Fruit fly (Drosophila melanogaster) whole organism, embryonic: ENCODE results near the gene CG32625.

Source experiments
- Abd-B ChIP-seq: fragments of 200-800 bp; sonication (Bioruptor generic); optimal IDR thresholded peaks from 2 replicates; lab custom pipeline; 2018; ENCODE audit warnings: missing biosample characterization, mild to moderate bottlenecking, missing genetic modification characterization, moderate library complexity
- B-H2 ChIP-seq: fragments of 200-800 bp; sonication (Bioruptor generic); optimal IDR thresholded peaks from 2 replicates; lab custom pipeline; 2018; ENCODE audit warnings: missing biosample characterization, mild to moderate bottlenecking, missing genetic modification characterization
- CG10209 ChIP-seq: fragments of 200-800 bp; sonication (Bioruptor generic); optimal IDR thresholded peaks from 3 replicates; lab custom pipeline; 2017; ENCODE audit warnings: missing biosample characterization, mild to moderate bottlenecking, missing genetic modification characterization, missing genetic modification reagents
- CG10366 ChIP-seq: fragments of 200-800 bp; sonication (Bioruptor generic); IDR thresholded peaks from 2 replicates; pipeline ENCODE4 v1.3.6; 2022; ENCODE audit warnings: missing biosample characterization, missing genetic modification characterization
- CG10959 ChIP-seq: fragments of 200-800 bp; sonication (Bioruptor generic); IDR thresholded peaks from 2 replicates; pipeline ENCODE4 v1.3.6; 2022; ENCODE audit warnings: missing biosample characterization, missing genetic modification characterization
- CG11085 ChIP-seq: fragments of 200-800 bp; sonication (Bioruptor generic); IDR thresholded peaks from 2 replicates; pipeline ENCODE4 v1.3.6; 2022; ENCODE audit warnings: missing biosample characterization, missing genetic modification characterization
- CG12942 ChIP-seq: fragments of 200-800 bp; sonication (Bioruptor generic); optimal IDR thresholded peaks from 3 replicates; lab custom pipeline; 2016; ENCODE audit warnings: missing biosample characterization, missing genetic modification characterization
- CG13894 ChIP-seq: fragments of 200-800 bp; sonication (Bioruptor generic); optimal IDR thresholded peaks from 3 replicates; lab custom pipeline; 2018; ENCODE audit warnings: missing biosample characterization, mild to moderate bottlenecking, missing genetic modification characterization, moderate library complexity
- CG17328 ChIP-seq: fragments of 200-800 bp; sonication (Bioruptor generic); IDR thresholded peaks from 2 replicates; pipeline ENCODE4 v1.3.6; 2022; ENCODE audit warnings: missing biosample characterization, missing genetic modification characterization
- CG31388 ChIP-seq: fragments of 200-800 bp; sonication (Bioruptor generic); optimal IDR thresholded peaks from 2 replicates; lab custom pipeline; 2016; ENCODE audit warnings: missing biosample characterization, missing genetic modification characterization
- CG3163 ChIP-seq: fragments of 200-800 bp; sonication (Bioruptor generic); optimal IDR thresholded peaks from 3 replicates; lab custom pipeline; 2016; ENCODE audit warnings: missing biosample characterization, missing genetic modification characterization
- CG3995 ChIP-seq: fragments of 200-800 bp; sonication (Bioruptor generic); optimal IDR thresholded peaks from 3 replicates; lab custom pipeline; 2016; ENCODE audit warnings: missing biosample characterization, missing genetic modification characterization
- CG43689 ChIP-seq: fragments of 200-800 bp; sonication (Bioruptor generic); IDR thresholded peaks from 2 replicates; pipeline ENCODE4 v1.3.6; 2022; ENCODE audit warnings: missing biosample characterization, missing genetic modification characterization
- CG6683 ChIP-seq: fragments of 200-800 bp; sonication (Bioruptor generic); optimal IDR thresholded peaks from 2 replicates; lab custom pipeline; 2017; ENCODE audit warnings: missing biosample characterization, mild to moderate bottlenecking, missing genetic modification characterization, missing genetic modification reagents
- CG8924 ChIP-seq: fragments of 200-800 bp; optimal IDR thresholded peaks from 3 replicates; lab custom pipeline; 2019; ENCODE audit warnings: missing biosample characterization, mild to moderate bottlenecking, missing genetic modification characterization, moderate library complexity
- Dad ChIP-seq: fragments of 200-800 bp; sonication (Bioruptor generic); optimal IDR thresholded peaks from 3 replicates; lab custom pipeline; 2016; ENCODE audit warnings: missing biosample characterization, missing genetic modification characterization
- Dref ChIP-seq: fragments of 200-800 bp; sonication (Bioruptor generic); IDR thresholded peaks from 2 replicates; pipeline ENCODE4 v1.3.6; 2022; ENCODE audit warnings: missing biosample characterization, missing genetic modification characterization
- H15 ChIP-seq: fragments of 200-800 bp; sonication (Bioruptor generic); IDR thresholded peaks from 3 replicates; pipeline ENCODE4 v1.3.6; 2022; ENCODE audit warnings: missing biosample characterization, missing genetic modification characterization
- H2.0 ChIP-seq: fragments of 200-800 bp; sonication (Bioruptor generic); IDR thresholded peaks from 2 replicates; pipeline ENCODE4 v1.3.6; 2022; ENCODE audit warnings: missing biosample characterization, missing genetic modification characterization
- Hsf ChIP-seq: fragments of 200-800 bp; sonication (Bioruptor generic); optimal IDR thresholded peaks from 3 replicates; lab custom pipeline; 2016; ENCODE audit warnings: missing biosample characterization, missing genetic modification characterization
- Jarid2 ChIP-seq: fragments of 200-800 bp; sonication (Bioruptor generic); optimal IDR thresholded peaks from 3 replicates; lab custom pipeline; 2017; ENCODE audit warnings: mild to moderate bottlenecking, missing biosample characterization, missing genetic modification reagents, missing genetic modification characterization
- Kr ChIP-seq: fragments of 200-800 bp; sonication (Bioruptor generic); optimal IDR thresholded peaks from 2 replicates; lab custom pipeline; 2017; ENCODE audit warnings: missing biosample characterization, mild to moderate bottlenecking, missing genetic modification characterization
- Sry-δ ChIP-seq: fragments of 200-800 bp; sonication (Bioruptor generic); optimal IDR thresholded peaks from 2 replicates; lab custom pipeline; 2016; ENCODE audit warnings: missing biosample characterization, missing genetic modification characterization
- Usf ChIP-seq: fragments of 200-800 bp; sonication (Bioruptor generic); optimal IDR thresholded peaks from 2 replicates; lab custom pipeline; 2017; ENCODE audit warnings: missing genotype, missing biosample characterization, missing genetic modification characterization
- ash1 ChIP-seq: fragments of 200-800 bp; sonication (Bioruptor generic); optimal IDR thresholded peaks from 2 replicates; lab custom pipeline; 2018; ENCODE audit warnings: missing biosample characterization, mild to moderate bottlenecking, missing genetic modification characterization
- az2 ChIP-seq: fragments of 200-800 bp; sonication (Bioruptor generic); optimal IDR thresholded peaks from 3 replicates; lab custom pipeline; 2016; ENCODE audit warnings: missing biosample characterization, missing genetic modification characterization
- bbx ChIP-seq: fragments of 200-800 bp; sonication (Bioruptor generic); IDR thresholded peaks from 2 replicates; pipeline ENCODE4 v1.3.6; 2022; ENCODE audit warnings: missing biosample characterization, missing genetic modification characterization; ENCODE audit not compliant: partially characterized antibody
- chm ChIP-seq: fragments of 200-800 bp; sonication (Bioruptor generic); IDR thresholded peaks from 2 replicates; pipeline ENCODE4 v1.3.6; 2022; ENCODE audit warnings: missing biosample characterization, missing genetic modification characterization
- dati ChIP-seq: fragments of 200-800 bp; sonication (Bioruptor generic); IDR thresholded peaks from 2 replicates; pipeline ENCODE4 v1.3.6; 2022; ENCODE audit warnings: missing biosample characterization, missing genetic modification characterization
- ewg ChIP-seq: fragments of 200-800 bp; sonication (Bioruptor generic); optimal IDR thresholded peaks from 3 replicates; lab custom pipeline; 2017; ENCODE audit warnings: mild to moderate bottlenecking, missing biosample characterization, missing genetic modification reagents, missing genetic modification characterization
- fd102C ChIP-seq: fragments of 200-800 bp; sonication (Bioruptor generic); optimal IDR thresholded peaks from 2 replicates; lab custom pipeline; 2018; ENCODE audit warnings: missing biosample characterization, mild to moderate bottlenecking, missing genetic modification characterization, moderate library complexity
- ftz-f1 ChIP-seq: fragments of 200-800 bp; sonication (Bioruptor generic); optimal IDR thresholded peaks from 2 replicates; lab custom pipeline; 2016; ENCODE audit warnings: missing biosample characterization, missing genetic modification characterization
- grau ChIP-seq: fragments of 200-800 bp; optimal IDR thresholded peaks from 3 replicates; lab custom pipeline; 2019; ENCODE audit warnings: missing biosample characterization, mild to moderate bottlenecking, missing genetic modification characterization, moderate library complexity
- gt ChIP-seq: fragments of 200-800 bp; sonication (Bioruptor generic); IDR thresholded peaks from 2 replicates; pipeline ENCODE4 v1.3.6; 2022; ENCODE audit warnings: missing biosample characterization, missing genetic modification characterization
- hth ChIP-seq: fragments of >200 bp; optimal IDR thresholded peaks from 2 replicates; lab custom pipeline; 2017; ENCODE audit warnings: inconsistent platforms
- jigr1 ChIP-seq: fragments of 200-800 bp; sonication (Bioruptor generic); IDR thresholded peaks from 3 replicates; pipeline ENCODE4 v1.3.6; 2022; ENCODE audit warnings: missing biosample characterization, missing genetic modification characterization
- kah ChIP-seq: fragments of 200-800 bp; sonication (Bioruptor generic); optimal IDR thresholded peaks from 2 replicates; lab custom pipeline; 2018; ENCODE audit warnings: missing biosample characterization, mild to moderate bottlenecking, missing genetic modification characterization
- ken ChIP-seq: fragments of 200-800 bp; sonication (Bioruptor generic); IDR thresholded peaks from 3 replicates; pipeline ENCODE4 v1.3.6; 2022; ENCODE audit warnings: missing biosample characterization, missing genetic modification characterization
- kni ChIP-seq: fragments of 200-800 bp; sonication (Bioruptor generic); optimal IDR thresholded peaks from 3 replicates; lab custom pipeline; 2017; ENCODE audit warnings: mild to moderate bottlenecking, missing biosample characterization, missing genetic modification reagents, missing genetic modification characterization
- mirr ChIP-seq: fragments of 200-800 bp; sonication (Bioruptor generic); optimal IDR thresholded peaks from 3 replicates; lab custom pipeline; 2018; ENCODE audit warnings: missing biosample characterization, mild to moderate bottlenecking, missing genetic modification characterization
- nau ChIP-seq: fragments of 200-800 bp; sonication (Bioruptor generic); optimal IDR thresholded peaks from 3 replicates; lab custom pipeline; 2017; ENCODE audit warnings: missing biosample characterization, mild to moderate bottlenecking, missing genetic modification characterization, missing genetic modification reagents
- oc ChIP-seq: fragments of 200-800 bp; sonication (Bioruptor generic); optimal IDR thresholded peaks from 2 replicates; lab custom pipeline; 2018; ENCODE audit warnings: missing biosample characterization, mild to moderate bottlenecking, missing genetic modification characterization, moderate library complexity
- odd ChIP-seq: fragments of 200-800 bp; sonication (Bioruptor generic); optimal IDR thresholded peaks from 2 replicates; lab custom pipeline; 2017; ENCODE audit warnings: missing biosample characterization, mild to moderate bottlenecking, missing genetic modification characterization
- peb ChIP-seq: fragments of 200-800 bp; sonication (Bioruptor generic); IDR thresholded peaks from 2 replicates; pipeline ENCODE4 v1.3.6; 2022; ENCODE audit warnings: missing biosample characterization, missing genetic modification characterization
- pros ChIP-seq: fragments of 200-800 bp; sonication (Bioruptor generic); optimal IDR thresholded peaks from 3 replicates; lab custom pipeline; 2019; ENCODE audit warnings: missing biosample characterization, mild to moderate bottlenecking, missing genetic modification characterization, moderate library complexity
- sens-2 ChIP-seq: fragments of 200-800 bp; sonication (Bioruptor generic); IDR thresholded peaks from 2 replicates; pipeline ENCODE4 v1.3.6; 2022; ENCODE audit warnings: missing biosample characterization, missing genetic modification characterization
- slbo ChIP-seq: fragments of 200-800 bp; sonication (Bioruptor generic); IDR thresholded peaks from 2 replicates; pipeline ENCODE4 v1.3.6; 2022; ENCODE audit warnings: missing biosample characterization, missing genetic modification characterization
- slou ChIP-seq: fragments of 200-800 bp; sonication (Bioruptor generic); optimal IDR thresholded peaks from 3 replicates; lab custom pipeline; 2016; ENCODE audit warnings: missing biosample characterization, missing genetic modification characterization
- so ChIP-seq: fragments of 200-800 bp; sonication (Bioruptor generic); IDR thresholded peaks from 3 replicates; pipeline ENCODE4 v1.3.6; 2022; ENCODE audit warnings: missing biosample characterization, missing genetic modification characterization
- tap ChIP-seq: fragments of 200-800 bp; optimal IDR thresholded peaks from 3 replicates; lab custom pipeline; 2019; ENCODE audit warnings: missing biosample characterization, mild to moderate bottlenecking, missing genetic modification characterization, moderate library complexity
- tll ChIP-seq, 2 experiments: fragments of 200-800 bp in 1 of 2; fragments of >200 bp in 1 of 2; sonication (Bioruptor generic) in 1 of 2; optimal IDR thresholded peaks; 2 replicates each; lab custom pipeline; 2017 to 2019; ENCODE audit warnings: missing biosample characterization in 2 of 2, missing genetic modification characterization in 2 of 2, mild to moderate bottlenecking in 1 of 2, moderate library complexity in 1 of 2
- unpg ChIP-seq: fragments of 200-800 bp; sonication (Bioruptor generic); optimal IDR thresholded peaks from 3 replicates; lab custom pipeline; 2018; ENCODE audit warnings: missing biosample characterization, mild to moderate bottlenecking, missing genetic modification characterization, moderate library complexity

CG32625 gene

dm6 chrX:13755152-13755557 is 1.5 kb downstream of the CG32625 start, which contains the start of gene Pdcd4 (continued):
- TF ChIP-seq chm (GFP tag; lab: Robert Waterston, UW) (0 out of 2 replicates have a peak, but pooled peaks have one; percentile 55), Jarid2 (GFP tag; lab: Kevin White, UChicago) (peak; percentile 95), CG31388 (no peak), peb (GFP tag; lab: Robert Waterston, UW) (no peak), CG11085 (GFP tag; lab: Robert Waterston, UW) (no peak), CG3163 (GFP tag; lab: Kevin White, UChicago) (peak; percentile 11), gt (GFP tag; lab: Robert Waterston, UW) (no peak), B-H2 (GFP tag; lab: Kevin White, UChicago) (peak; percentile 11), H2.0 (no peak), az2 (no peak), Kr (GFP tag; lab: Kevin White, UChicago) (peak; percentile 65), nau (GFP tag; lab: Kevin White, UChicago) (peak; percentile 2), CG3995 (no peak), CG43689 (no peak), Sry-δ (GFP tag; lab: Kevin White, UChicago) (no peak), pros (GFP tag; lab: Kevin White, UChicago) (no peak), CG6683 (no peak), CG12942 (GFP tag; lab: Kevin White, UChicago) (no peak), CG13894 (peak; percentile 37), hth (no peak), grau (tag; lab: Kevin White, UChicago) (peak; percentile 10), so (no peak), H15 (no peak), ftz-f1 (GFP tag; lab: Kevin White, UChicago) (peak; percentile 3), Usf (GFP tag; lab: Kevin White, UChicago) (no peak), oc (no peak), dati (no peak), mirr (GFP tag; lab: Kevin White, UChicago) (no peak), sens-2 (GFP tag; lab: Robert Waterston, UW) (no peak), CG8924 (tag; lab: Kevin White, UChicago) (peak; percentile 44), unpg (no peak), jigr1 (GFP tag; lab: Robert Waterston, UW) (no peak), ash1 (GFP tag; lab: Kevin White, UChicago) (no peak), Abd-B (GFP tag; lab: Kevin White, UChicago) (no peak), odd (no peak), kni (GFP tag; lab: Kevin White, UChicago) (no peak), Dref (GFP tag; lab: Robert Waterston, UW) (no peak), fd102C (GFP tag; lab: Kevin White, UChicago) (no peak), tll (GFP tag; optimal IDR thresholded peaks at IDR 0.05; lab: Kevin White, UChicago) (no peak), bbx (peak; percentile 57; the same call in 1 of the 2 replicates), CG10209 (peak; percentile 11), slou (GFP tag; lab: Kevin White, UChicago) (no peak), Hsf (GFP tag; lab: Kevin White, UChicago) (peak; percentile 5), CG17328 (peak; percentile 22; the same call in 1 of the 2 replicates), CG10959 (no peak), Dad (GFP tag; lab: Kevin White, UChicago) (no peak), tap (tag; lab: Kevin White, UChicago) (no peak), ewg (GFP tag; lab: Kevin White, UChicago) (no peak), slbo (no peak), kah (GFP tag; lab: Kevin White, UChicago) (no peak), CG10366 (GFP tag; lab: Robert Waterston, UW) (no peak), ken (peak; percentile 46; the same call in 1 of the 3 replicates)
